Fruit fly (Drosophila melanogaster) whole organism, prepupa: ENCODE measurements around the gene dUTPase.

Experiments
- Blimp-1 ChIP-seq: fragments of 200-800 bp; sonication (Bioruptor generic); optimal IDR thresholded peaks from 3 replicates; lab custom pipeline; 2017; ENCODE audit warnings: missing biosample characterization, missing genetic modification characterization, mild to moderate bottlenecking, moderate library complexity, missing genetic modification reagents
- CG10631 ChIP-seq: fragments of 200-800 bp; sonication (Bioruptor generic); optimal IDR thresholded peaks from 2 replicates; lab custom pipeline; 2016; ENCODE audit warnings: missing biosample characterization, missing genetic modification characterization
- CG11294 ChIP-seq: fragments of 200-800 bp; sonication (Bioruptor generic); IDR thresholded peaks from 2 replicates; pipeline ENCODE4 v1.3.6; 2022; ENCODE audit warnings: missing biosample characterization, missing genetic modification characterization
- CG11762 ChIP-seq: fragments of 200-800 bp; sonication (Bioruptor generic); optimal IDR thresholded peaks from 3 replicates; lab custom pipeline; 2016; ENCODE audit warnings: missing biosample characterization, missing genetic modification characterization; ENCODE audit not compliant: insufficient read depth
- CG15336 ChIP-seq: fragments of 200-800 bp; sonication (Bioruptor generic); IDR thresholded peaks from 2 replicates; pipeline ENCODE4 v1.3.6; 2022; ENCODE audit warnings: missing biosample characterization, missing genetic modification characterization
- CG3032 ChIP-seq: fragments of 200-800 bp; optimal IDR thresholded peaks from 2 replicates; lab custom pipeline; 2019; ENCODE audit warnings: missing biosample characterization, mild to moderate bottlenecking, missing genetic modification characterization, moderate library complexity
- CG31627 ChIP-seq: fragments of 200-800 bp; sonication (Bioruptor generic); optimal IDR thresholded peaks from 3 replicates; lab custom pipeline; 2016; ENCODE audit warnings: missing biosample characterization, missing genetic modification characterization
- CG4318 ChIP-seq: fragments of 200-800 bp; sonication (Bioruptor generic); optimal IDR thresholded peaks from 3 replicates; lab custom pipeline; 2017; ENCODE audit warnings: missing biosample characterization, mild to moderate bottlenecking, missing genetic modification characterization
- CG6163 ChIP-seq: fragments of 200-800 bp; sonication (Bioruptor generic); IDR thresholded peaks from 3 replicates; pipeline ENCODE4 v1.3.6; 2022; ENCODE audit warnings: missing biosample characterization, missing genetic modification characterization
- CG6792 ChIP-seq: fragments of 200-800 bp; sonication (Bioruptor generic); optimal IDR thresholded peaks from 3 replicates; lab custom pipeline; 2016; ENCODE audit warnings: missing biosample characterization, missing genetic modification characterization
- CG6854 ChIP-seq: fragments of 200-800 bp; sonication (Bioruptor generic); optimal IDR thresholded peaks from 2 replicates; lab custom pipeline; 2017; ENCODE audit warnings: missing biosample characterization, mild to moderate bottlenecking, missing genetic modification characterization
- CG7368 ChIP-seq: fragments of 200-800 bp; sonication (Bioruptor generic); optimal IDR thresholded peaks from 3 replicates; lab custom pipeline; 2016; ENCODE audit warnings: missing biosample characterization, missing genetic modification characterization
- CG8319 ChIP-seq: fragments of 200-800 bp; sonication (Bioruptor generic); optimal IDR thresholded peaks from 3 replicates; lab custom pipeline; 2016; ENCODE audit warnings: missing biosample characterization, missing genetic modification characterization
- CG8632 ChIP-seq: fragments of 200-800 bp; sonication (Bioruptor generic); optimal IDR thresholded peaks from 3 replicates; lab custom pipeline; 2016; ENCODE audit warnings: missing biosample characterization, missing genetic modification characterization
- Eip75B ChIP-seq: fragments of 200-800 bp; sonication (Bioruptor generic); optimal IDR thresholded peaks from 3 replicates; lab custom pipeline; 2016; ENCODE audit warnings: missing biosample characterization, missing genetic modification characterization
- Eip78C ChIP-seq: fragments of 200-800 bp; sonication (Bioruptor generic); peaks from one replicate; lab custom pipeline; 2016; ENCODE audit warnings: missing biosample characterization, missing genetic modification characterization
- Gug ChIP-seq: fragments of 200-800 bp; sonication (Bioruptor generic); IDR thresholded peaks from 2 replicates; pipeline ENCODE4 v1.3.6; 2022; ENCODE audit warnings: missing biosample characterization, missing genetic modification characterization
- Hr39 ChIP-seq: fragments of 200-800 bp; sonication (Bioruptor generic); optimal IDR thresholded peaks from 2 replicates; lab custom pipeline; 2016; ENCODE audit warnings: missing biosample characterization, missing genetic modification characterization
- Hr4 ChIP-seq: fragments of 200-800 bp; sonication (Bioruptor generic); optimal IDR thresholded peaks from 3 replicates; lab custom pipeline; 2016; ENCODE audit warnings: missing biosample characterization, missing genetic modification characterization
- Met ChIP-seq: fragments of 200-800 bp; sonication (Bioruptor generic); optimal IDR thresholded peaks from 3 replicates; lab custom pipeline; 2016; ENCODE audit warnings: missing biosample characterization, missing genetic modification characterization
- OdsH ChIP-seq: fragments of 200-800 bp; sonication (Bioruptor generic); optimal IDR thresholded peaks from 3 replicates; lab custom pipeline; 2016; ENCODE audit warnings: missing biosample characterization, missing genetic modification characterization
- Smox ChIP-seq: fragments of 200-800 bp; sonication (Bioruptor generic); optimal IDR thresholded peaks from 3 replicates; lab custom pipeline; 2016; ENCODE audit warnings: missing biosample characterization, missing genetic modification characterization
- Sox102F ChIP-seq: fragments of 200-800 bp; sonication (Bioruptor generic); optimal IDR thresholded peaks from 2 replicates; lab custom pipeline; 2016; ENCODE audit warnings: missing biosample characterization, mild to moderate bottlenecking, missing genetic modification characterization
- Sox15 ChIP-seq: fragments of 200-800 bp; sonication (Bioruptor generic); optimal IDR thresholded peaks from 3 replicates; lab custom pipeline; 2016; ENCODE audit warnings: missing biosample characterization, missing genetic modification characterization
- acj6 ChIP-seq: fragments of 200-800 bp; sonication (Bioruptor generic); optimal IDR thresholded peaks from 3 replicates; lab custom pipeline; 2016; ENCODE audit warnings: missing biosample characterization, missing genetic modification characterization
- cyc ChIP-seq: fragments of 200-800 bp; sonication (Bioruptor generic); optimal IDR thresholded peaks from 3 replicates; lab custom pipeline; 2016; ENCODE audit warnings: missing biosample characterization, missing genetic modification characterization
- dac ChIP-seq: fragments of 200-800 bp; sonication (Bioruptor generic); optimal IDR thresholded peaks from 2 replicates; lab custom pipeline; 2017; ENCODE audit warnings: missing biosample characterization, mild to moderate bottlenecking, missing genetic modification characterization
- esn ChIP-seq: fragments of 200-800 bp; sonication (Bioruptor generic); optimal IDR thresholded peaks from 2 replicates; lab custom pipeline; 2016; ENCODE audit warnings: missing biosample characterization, mild to moderate bottlenecking, missing genetic modification characterization, moderate library complexity
- fd59A ChIP-seq: fragments of 200-800 bp; sonication (Bioruptor generic); optimal IDR thresholded peaks from 2 replicates; lab custom pipeline; 2017; ENCODE audit warnings: missing biosample characterization, mild to moderate bottlenecking, missing genetic modification characterization, missing genetic modification reagents
- fd85E ChIP-seq: fragments of 200-800 bp; sonication (Bioruptor generic); optimal IDR thresholded peaks from 3 replicates; lab custom pipeline; 2016; ENCODE audit warnings: missing biosample characterization, missing genetic modification characterization
- lz ChIP-seq: fragments of 200-800 bp; sonication (Bioruptor generic); optimal IDR thresholded peaks from 3 replicates; lab custom pipeline; 2016; ENCODE audit warnings: missing biosample characterization, missing genetic modification characterization
- ss ChIP-seq, 2 experiments: fragments of 200-800 bp; sonication (Bioruptor generic); optimal IDR thresholded peaks; 2 replicates in 1 of 2; 3 replicates in 1 of 2; lab custom pipeline; 2017 to 2018; ENCODE audit warnings: mild to moderate bottlenecking in 2 of 2, missing biosample characterization in 2 of 2, missing genetic modification characterization in 2 of 2, moderate library complexity in 1 of 2
- svp ChIP-seq: fragments of 200-800 bp; sonication (Bioruptor generic); peaks from one replicate; lab custom pipeline; 2016; ENCODE audit warnings: missing biosample characterization, missing genetic modification characterization
- topi ChIP-seq: fragments of 200-800 bp; sonication (Bioruptor generic); optimal IDR thresholded peaks from 3 replicates; lab custom pipeline; 2016; ENCODE audit warnings: missing biosample characterization, missing genetic modification characterization
- vri ChIP-seq: fragments of 200-800 bp; sonication (Bioruptor generic); optimal IDR thresholded peaks from 3 replicates; lab custom pipeline; 2016; ENCODE audit warnings: missing biosample characterization, mild to moderate bottlenecking, missing genetic modification characterization

dUTPase gene

dm6 chr2L:10989162-10989561, 21.9 kb upstream of the dUTPase start, which contains the start of gene TTLL4A:
TSS of gene TTLL4A (plus strand) at chr2L:10989401.
- TF ChIP-seq CG3032 (tag; lab: Kevin White, UChicago), result no peak
- no peak for TF ChIP-seq Blimp-1
- TF ChIP-seq esn (GFP tag; lab: Kevin White, UChicago), result peak; percentile 50
- TF ChIP-seq Hr39 (GFP tag; lab: Kevin White, UChicago), result no peak
- TF ChIP-seq lz (GFP tag; lab: Kevin White, UChicago), result peak; percentile 14
- peak; percentile 22 for TF ChIP-seq Hr4 (GFP tag; lab: Kevin White, UChicago)
- TF ChIP-seq, all 60 proteins: peak for 3

- TF ChIP-seq Met (GFP tag; lab: Kevin White, UChicago) (no peak), Sox15 (GFP tag; lab: Kevin White, UChicago) (no peak), Gug (GFP tag; lab: Robert Waterston, UW) (no peak), topi (no peak), dac (GFP tag; lab: Kevin White, UChicago) (no peak), Hr39 (GFP tag; lab: Kevin White, UChicago) (no peak), CG11294 (no peak), OdsH (GFP tag; lab: Kevin White, UChicago) (no peak), vri (GFP tag; lab: Kevin White, UChicago) (no peak), CG8632 (GFP tag; lab: Kevin White, UChicago) (no peak), CG15336 (GFP tag; lab: Robert Waterston, UW) (no peak), CG3032 (tag; lab: Kevin White, UChicago) (no peak), CG4318 (GFP tag; lab: Kevin White, UChicago) (no peak), Eip75B (no peak)
- TF ChIP-seq, all 60 proteins: peak for 0
These were observed 9.6 kb upstream of the dUTPase start, which contains the start of the genes aub and lectin-33A for dm6 chr2L:11001376-11002122. TSS of gene aub (minus strand) at chr2L:11001476. TSS of gene lectin-33A (plus strand) at chr2L:11002072.

- TF ChIP-seq acj6, result peak; percentile 59
- TF ChIP-seq ss (GFP tag; optimal IDR thresholded peaks at IDR 0.05; lab: Kevin White, UChicago), result no peak
- TF ChIP-seq Smox (GFP tag; lab: Kevin White, UChicago), result no peak
- peak; percentile 34 for TF ChIP-seq Blimp-1
- peak; percentile 35 for TF ChIP-seq CG3032 (tag; lab: Kevin White, UChicago)
- TF ChIP-seq fd85E (GFP tag; lab: Kevin White, UChicago), result peak; percentile 17
- peak; percentile 29 for TF ChIP-seq CG11762
- TF ChIP-seq CG10631 (GFP tag; lab: Kevin White, UChicago), result no peak
- peak; percentile 92 for TF ChIP-seq Eip78C
- peak; percentile 39 for TF ChIP-seq fd59A (GFP tag; lab: Kevin White, UChicago)
- TF ChIP-seq esn (GFP tag; lab: Kevin White, UChicago), result peak; percentile 72
- TF ChIP-seq dac (GFP tag; lab: Kevin White, UChicago), result no peak
- peak; percentile 63 for TF ChIP-seq CG7368
- TF ChIP-seq CG6854 (GFP tag; lab: Kevin White, UChicago), result peak; percentile 95
- peak; percentile 44 for TF ChIP-seq CG8319
- peak; percentile 34 for TF ChIP-seq CG31627 (GFP tag; lab: Kevin White, UChicago)
- peak; percentile 60 for TF ChIP-seq OdsH (GFP tag; lab: Kevin White, UChicago)
- TF ChIP-seq Sox102F (GFP tag; lab: Kevin White, UChicago), result peak; percentile 75
- TF ChIP-seq svp (GFP tag; lab: Kevin White, UChicago), result no peak
- peak; percentile 71 for TF ChIP-seq CG8632 (GFP tag; lab: Kevin White, UChicago)
- peak; percentile 54 for TF ChIP-seq CG6792 (GFP tag; lab: Kevin White, UChicago)
- peak; percentile 44 for TF ChIP-seq cyc (GFP tag; lab: Kevin White, UChicago)
- TF ChIP-seq CG6163 (GFP tag; lab: Robert Waterston, UW), result no peak; the same call in 2 of the 3 replicates
- TF ChIP-seq lz (GFP tag; lab: Kevin White, UChicago), result peak; percentile 71
- peak; percentile 77 for TF ChIP-seq Met (GFP tag; lab: Kevin White, UChicago)
- TF ChIP-seq topi, result peak; percentile 71
These were observed 7.0 kb upstream of the dUTPase start, which contains the start of gene RpL9 for dm6 chr2L:11003925-11004673. TSS of gene RpL9 (minus strand) at chr2L:11004189.
